Worm (Caenorhabditis elegans) whole organism, mixed stage, embryonic: ENCODE results near the gene Y37E11AL.12.
A peak's percentile ranks its signal among the peaks of the same experiment; 100 is the strongest.

Experiments
- M03D4.4 ChIP-seq: sonication (generic microtip); optimal IDR thresholded peaks from 2 replicates; lab custom pipeline; 2017; ENCODE audit warnings: mild to moderate bottlenecking, missing genetic modification characterization, missing compliant biosample characterization
- blmp-1 ChIP-seq: fragments of 150-350 bp; optimal IDR thresholded peaks from 2 replicates; lab custom pipeline; 2014; ENCODE audit warnings: missing biosample characterization, missing genetic modification characterization
- ceh-39 ChIP-seq: fragments of 150-350 bp; optimal IDR thresholded peaks from 2 replicates; lab custom pipeline; 2014; ENCODE audit warnings: missing biosample characterization, missing genetic modification characterization
- ceh-43 ChIP-seq: fragments of 200-800 bp; sonication (Bioruptor generic); optimal IDR thresholded peaks from 2 replicates; lab custom pipeline; 2018; ENCODE audit warnings: mild to moderate bottlenecking, missing genetic modification characterization, moderate library complexity, missing compliant biosample characterization
- ceh-83 ChIP-seq: fragments of 200-800 bp; sonication (Bioruptor generic); optimal IDR thresholded peaks from 2 replicates; lab custom pipeline; 2018; ENCODE audit warnings: mild to moderate bottlenecking, missing genetic modification characterization, missing compliant biosample characterization
- ces-1 ChIP-seq: fragments of 150-350 bp; optimal IDR thresholded peaks from 2 replicates; lab custom pipeline; 2014; ENCODE audit warnings: missing biosample characterization, missing genetic modification reagents, missing genetic modification characterization
- cnd-1 ChIP-seq: fragments of 200-800 bp; sonication (Bioruptor generic); optimal IDR thresholded peaks from 2 replicates; lab custom pipeline; 2018; ENCODE audit warnings: mild to moderate bottlenecking, missing genetic modification characterization, missing compliant biosample characterization
- drap-1 ChIP-seq: fragments of 200-800 bp; sonication (Bioruptor generic); optimal IDR thresholded peaks from 3 replicates; lab custom pipeline; 2018; ENCODE audit warnings: mild to moderate bottlenecking, missing genetic modification characterization, missing compliant biosample characterization
- elt-1 ChIP-seq: sonication (generic microtip); optimal IDR thresholded peaks from 2 replicates; lab custom pipeline; 2017; ENCODE audit warnings: missing genetic modification characterization, mild to moderate bottlenecking, missing compliant biosample characterization, antibody characterized with exemption, moderate library complexity, borderline replicate concordance; ENCODE audit not compliant: insufficient read depth
- elt-3 ChIP-seq: fragments of 150-350 bp; optimal IDR thresholded peaks from 2 replicates; lab custom pipeline; 2014; ENCODE audit warnings: missing biosample characterization, missing genetic modification characterization
- flh-1 ChIP-seq: fragments of 200-800 bp; sonication (Bioruptor generic); optimal IDR thresholded peaks from 2 replicates; lab custom pipeline; 2018; ENCODE audit warnings: mild to moderate bottlenecking, missing genetic modification characterization, moderate library complexity, missing compliant biosample characterization
- ham-2 ChIP-seq: fragments of 200-800 bp; sonication (Bioruptor generic); optimal IDR thresholded peaks from 2 replicates; lab custom pipeline; 2018; ENCODE audit warnings: mild to moderate bottlenecking, missing genetic modification characterization, missing compliant biosample characterization
- hlh-1 ChIP-seq: fragments of 150-350 bp; optimal IDR thresholded peaks from 2 replicates; lab custom pipeline; 2014; ENCODE audit warnings: missing biosample characterization, missing genetic modification reagents, missing genetic modification characterization
- lin-32 ChIP-seq: fragments of 200-800 bp; sonication (Bioruptor generic); optimal IDR thresholded peaks from 2 replicates; lab custom pipeline; 2018; ENCODE audit warnings: mild to moderate bottlenecking, missing genetic modification characterization, missing compliant biosample characterization
- lsy-2 ChIP-seq: fragments of 150-350 bp; optimal IDR thresholded peaks from 2 replicates; lab custom pipeline; 2014; ENCODE audit warnings: missing biosample characterization, missing genetic modification characterization
- mep-1 ChIP-seq: fragments of 150-350 bp; optimal IDR thresholded peaks from 2 replicates; lab custom pipeline; 2017; ENCODE audit warnings: missing biosample characterization, missing genetic modification reagents, missing genetic modification characterization, inconsistent platforms
- mls-2 ChIP-seq: sonication (generic microtip); optimal IDR thresholded peaks from 2 replicates; lab custom pipeline; 2016; ENCODE audit warnings: mild to moderate bottlenecking, missing genetic modification characterization, moderate library complexity, missing compliant biosample characterization
- nhr-12 ChIP-seq: fragments of 150-350 bp; optimal IDR thresholded peaks from 2 replicates; lab custom pipeline; 2014; ENCODE audit warnings: missing biosample characterization, missing genetic modification characterization
- nhr-2 ChIP-seq: fragments of 150-350 bp; optimal IDR thresholded peaks from 2 replicates; lab custom pipeline; 2014; ENCODE audit warnings: missing biosample characterization, missing genetic modification characterization
- nhr-237 ChIP-seq: fragments of 150-350 bp; optimal IDR thresholded peaks from 2 replicates; lab custom pipeline; 2014; ENCODE audit warnings: missing biosample characterization, missing genetic modification characterization
- nhr-28 ChIP-seq: fragments of 150-350 bp; optimal IDR thresholded peaks from 2 replicates; lab custom pipeline; 2014; ENCODE audit warnings: missing biosample characterization, missing genetic modification characterization
- nhr-76 ChIP-seq: sonication (generic microtip); optimal IDR thresholded peaks from 2 replicates; lab custom pipeline; 2017; ENCODE audit warnings: missing biosample characterization, missing genetic modification characterization
- pha-4 ChIP-seq: fragments of 150-350 bp; optimal IDR thresholded peaks from 2 replicates; lab custom pipeline; 2018; ENCODE audit warnings: missing biosample characterization, missing genetic modification reagents, missing genetic modification characterization
- sem-2 ChIP-seq: fragments of 200-800 bp; sonication (Bioruptor generic); optimal IDR thresholded peaks from 2 replicates; lab custom pipeline; 2018; ENCODE audit warnings: mild to moderate bottlenecking, missing genetic modification characterization, missing compliant biosample characterization
- snpc-4 ChIP-seq: fragments of 150-350 bp; optimal IDR thresholded peaks from 2 replicates; lab custom pipeline; 2014; ENCODE audit warnings: missing biosample characterization, missing genetic modification characterization
- sptf-1 ChIP-seq: sonication (generic microtip); optimal IDR thresholded peaks from 2 replicates; lab custom pipeline; 2017; ENCODE audit warnings: mild to moderate bottlenecking, missing genetic modification characterization, moderate library complexity, missing compliant biosample characterization
- tbx-8 ChIP-seq: fragments of 200-800 bp; sonication (Bioruptor generic); optimal IDR thresholded peaks from 2 replicates; lab custom pipeline; 2018; ENCODE audit warnings: mild to moderate bottlenecking, missing genetic modification characterization, moderate library complexity, missing compliant biosample characterization
- unc-120 ChIP-seq: sonication (generic microtip); optimal IDR thresholded peaks from 2 replicates; lab custom pipeline; 2017; ENCODE audit warnings: missing genetic modification characterization, missing compliant biosample characterization; ENCODE audit not compliant: poor library complexity, severe bottlenecking
- unc-39 ChIP-seq: fragments of 150-350 bp; optimal IDR thresholded peaks from 2 replicates; lab custom pipeline; 2014; ENCODE audit warnings: missing biosample characterization, missing genetic modification characterization
- unc-62 ChIP-seq: fragments of 150-350 bp; optimal IDR thresholded peaks from 2 replicates; lab custom pipeline; 2014; ENCODE audit warnings: missing biosample characterization, missing genetic modification reagents, missing genetic modification characterization
- zip-8 ChIP-seq: fragments of 150-350 bp; optimal IDR thresholded peaks from 2 replicates; lab custom pipeline; 2014; ENCODE audit warnings: missing biosample characterization, missing genetic modification characterization
- ztf-11 ChIP-seq: fragments of 150-350 bp; optimal IDR thresholded peaks from 2 replicates; lab custom pipeline; 2014; ENCODE audit warnings: missing biosample characterization, missing genetic modification characterization

The Y37E11AL.12 gene

ce11 chrIV:3654823-3655222 is 47.0 kb downstream of the Y37E11AL.12 start:
- TF ChIP-seq elt-1 (no peak), hlh-1 (tag; lab: Kevin White, UChicago) (peak; percentile 58)

- TF ChIP-seq hlh-1 (tag; lab: Kevin White, UChicago), result peak; percentile 80
- no peak for TF ChIP-seq ceh-83 (GFP tag; lab: Kevin White, UChicago)
- TF ChIP-seq cnd-1 (tag; lab: Kevin White, UChicago), result no peak
- TF ChIP-seq unc-120 (tag; lab: Kevin White, UChicago), result peak; percentile 76
- TF ChIP-seq unc-62 (GFP tag; lab: Kevin White, UChicago), result peak; percentile 64
Measured at ce11 chrIV:3654214-3654613, 47.6 kb downstream of the Y37E11AL.12 start.

- TF ChIP-seq mep-1 (no peak), ztf-11 (tag; lab: Kevin White, UChicago) (no peak), M03D4.4 (no peak), hlh-1 (tag; lab: Kevin White, UChicago) (no peak), blmp-1 (tag; lab: Kevin White, UChicago) (no peak), mls-2 (no peak), nhr-28 (no peak), unc-39 (tag; lab: Kevin White, UChicago) (no peak), cnd-1 (tag; lab: Kevin White, UChicago) (no peak), unc-120 (tag; lab: Kevin White, UChicago) (no peak), ceh-43 (GFP tag; lab: Kevin White, UChicago) (no peak), sptf-1 (tag; lab: Kevin White, UChicago) (no peak), zip-8 (no peak), elt-3 (tag; lab: Kevin White, UChicago) (peak; percentile 25), elt-1 (no peak), ceh-39 (tag; lab: Kevin White, UChicago) (no peak), tbx-8 (GFP tag; lab: Kevin White, UChicago) (no peak), nhr-12 (tag; lab: Kevin White, UChicago) (no peak), lin-32 (GFP tag; lab: Kevin White, UChicago) (no peak), unc-62 (GFP tag; lab: Kevin White, UChicago) (peak; percentile 40), nhr-237 (tag; lab: Kevin White, UChicago) (no peak), ham-2 (GFP tag; lab: Kevin White, UChicago) (no peak), flh-1 (GFP tag; lab: Kevin White, UChicago) (no peak), ces-1 (GFP tag; lab: Kevin White, UChicago) (no peak), ceh-83 (GFP tag; lab: Kevin White, UChicago) (no peak), snpc-4 (tag; lab: Kevin White, UChicago) (no peak), nhr-76 (tag; lab: Kevin White, UChicago) (no peak), sem-2 (GFP tag; lab: Kevin White, UChicago) (no peak), drap-1 (GFP tag; lab: Kevin White, UChicago) (no peak), lsy-2 (tag; lab: Kevin White, UChicago) (peak; percentile 15), nhr-2 (no peak), pha-4 (peak; percentile 22)
Measured at ce11 chrIV:3653420-3653823, 48.4 kb downstream of the Y37E11AL.12 start.

ce11 chrIV:3652784-3653383 is 48.9 kb downstream of the Y37E11AL.12 start:
- TF ChIP-seq hlh-1 (tag; lab: Kevin White, UChicago) (peak; percentile 4), cnd-1 (tag; lab: Kevin White, UChicago) (no peak)

ce11 chrIV:3652223-3652622 is 49.6 kb downstream of the Y37E11AL.12 start:
- no peak for TF ChIP-seq tbx-8 (GFP tag; lab: Kevin White, UChicago)
- TF ChIP-seq, all 35 proteins: peak for 0
